Worm (Caenorhabditis elegans) whole organism, L4 larva: ENCODE data around the gene cdh-8.

ENCODE experiments used
- Y75B8A.6 ChIP-seq: fragments of 200-800 bp; sonication (Bioruptor generic); IDR thresholded peaks from 2 replicates; pipeline ENCODE4 v1.3.6; 2022; ENCODE audit warnings: missing genetic modification reagents, missing genetic modification characterization, missing compliant biosample characterization
- aha-1 ChIP-seq: fragments of 150-350 bp; peaks from one replicate; lab custom pipeline; 2014; ENCODE audit warnings: missing biosample characterization, missing genetic modification characterization
- aly-2 ChIP-seq: sonication (generic microtip); optimal IDR thresholded peaks from 2 replicates; lab custom pipeline; 2018; ENCODE audit warnings: missing biosample characterization, missing genetic modification characterization
- ama-1 ChIP-seq: fragments of 150-350 bp; optimal IDR thresholded peaks from 2 replicates; lab custom pipeline; 2014; ENCODE audit warnings: inconsistent platforms, mixed read lengths
- arid-1 ChIP-seq: fragments of 200-800 bp; sonication (Bioruptor generic); conservative IDR thresholded peaks from 2 replicates; pipeline ENCODE4 v1.3.6; 2022; ENCODE audit warnings: missing genetic modification reagents, missing genetic modification characterization, missing compliant biosample characterization
- ceh-20 ChIP-seq: fragments of 200-800 bp; sonication (Bioruptor generic); IDR thresholded peaks from 2 replicates; pipeline ENCODE4 v1.3.6; 2022; ENCODE audit warnings: missing genetic modification reagents, missing genetic modification characterization, missing compliant biosample characterization
- ceh-32 ChIP-seq: sonication (generic microtip); optimal IDR thresholded peaks from 2 replicates; lab custom pipeline; 2016; ENCODE audit warnings: mild to moderate bottlenecking, missing genetic modification characterization, missing compliant biosample characterization; ENCODE audit not compliant: poor library complexity
- ceh-44 ChIP-seq: fragments of 200-800 bp; sonication (Bioruptor generic); IDR thresholded peaks from 2 replicates; pipeline ENCODE4 v1.3.6; 2022; ENCODE audit warnings: missing genetic modification reagents, missing genetic modification characterization, missing compliant biosample characterization
- daf-16 ChIP-seq, 3 experiments: sonication (generic microtip); optimal IDR thresholded peaks; 2 replicates each; lab custom pipeline; 2016 to 2017; ENCODE audit warnings: missing genetic modification characterization in 3 of 3, missing genetic modification reagents in 3 of 3, mild to moderate bottlenecking in 2 of 3, missing compliant biosample characterization in 2 of 3, missing biosample characterization in 1 of 3, moderate library complexity in 1 of 3
- dmd-6 ChIP-seq: fragments of 200-800 bp; sonication (Bioruptor generic); IDR thresholded peaks from 2 replicates; pipeline ENCODE4 v1.3.6; 2022; ENCODE audit warnings: missing genetic modification reagents, missing genetic modification characterization, missing compliant biosample characterization
- dmd-8 ChIP-seq: fragments of 200-800 bp; sonication (Bioruptor generic); IDR thresholded peaks from 2 replicates; pipeline ENCODE4 v1.3.6; 2022; ENCODE audit warnings: missing genetic modification characterization, missing compliant biosample characterization
- duxl-1 ChIP-seq: sonication (generic microtip); optimal IDR thresholded peaks from 2 replicates; lab custom pipeline; 2016; ENCODE audit warnings: mild to moderate bottlenecking, missing genetic modification characterization, moderate library complexity, missing compliant biosample characterization; ENCODE audit not compliant: poor library complexity
- dve-1 ChIP-seq: sonication (generic microtip); optimal IDR thresholded peaks from 2 replicates; lab custom pipeline; 2017; ENCODE audit warnings: antibody characterized with exemption, mild to moderate bottlenecking, missing genetic modification characterization, missing compliant biosample characterization; ENCODE audit not compliant: insufficient read depth
- egl-43 ChIP-seq: fragments of 200-800 bp; sonication (Bioruptor generic); IDR thresholded peaks from 2 replicates; pipeline ENCODE4 v1.3.6; 2022; ENCODE audit warnings: missing genetic modification reagents, missing genetic modification characterization, missing compliant biosample characterization
- fos-1 ChIP-seq: fragments of 150-350 bp; optimal IDR thresholded peaks from 2 replicates; lab custom pipeline; 2014; ENCODE audit warnings: missing biosample characterization, missing genetic modification characterization
- hif-1 ChIP-seq, 2 experiments: sonication (generic microtip); optimal IDR thresholded peaks; 2 replicates each; lab custom pipeline; 2016 to 2017; ENCODE audit warnings: missing compliant biosample characterization in 2 of 2, missing genetic modification characterization in 2 of 2, missing genetic modification reagents in 2 of 2, missing genotype in 2 of 2, mild to moderate bottlenecking in 1 of 2
- hlh-11 ChIP-seq: fragments of 200-800 bp; sonication (Bioruptor generic); optimal IDR thresholded peaks from 2 replicates; lab custom pipeline; 2018; ENCODE audit warnings: mild to moderate bottlenecking, missing genetic modification characterization, missing compliant biosample characterization
- hlh-30 ChIP-seq: sonication (generic microtip); optimal IDR thresholded peaks from 2 replicates; lab custom pipeline; 2017; ENCODE audit warnings: antibody characterized with exemption, mild to moderate bottlenecking, missing genetic modification characterization, missing compliant biosample characterization; ENCODE audit not compliant: insufficient read depth
- jun-1 ChIP-seq: fragments of 150-350 bp; optimal IDR thresholded peaks from 2 replicates; lab custom pipeline; 2014; ENCODE audit warnings: missing biosample characterization, missing genetic modification reagents, missing genetic modification characterization
- lin-29 ChIP-seq: fragments of 200-800 bp; sonication (Bioruptor generic); IDR thresholded peaks from 2 replicates; pipeline ENCODE4 v1.3.6; 2022; ENCODE audit warnings: missing genetic modification reagents, missing genetic modification characterization, missing compliant biosample characterization
- lin-38 ChIP-seq: fragments of 200-800 bp; sonication (Bioruptor generic); IDR thresholded peaks from 2 replicates; pipeline ENCODE4 v1.3.6; 2022; ENCODE audit warnings: missing genetic modification reagents, missing genetic modification characterization, missing compliant biosample characterization
- lin-39 ChIP-seq: fragments of 150-350 bp; optimal IDR thresholded peaks from 2 replicates; lab custom pipeline; 2014; ENCODE audit warnings: missing biosample characterization, missing genetic modification reagents, missing genetic modification characterization
- lsy-2 ChIP-seq, 2 experiments: fragments of 150-350 bp in 1 of 2; sonication (generic microtip) in 1 of 2; optimal IDR thresholded peaks; 2 replicates each; lab custom pipeline; 2014 to 2017; ENCODE audit warnings: missing biosample characterization in 2 of 2, missing genetic modification characterization in 2 of 2
- madf-9 ChIP-seq: fragments of 200-800 bp; sonication (Bioruptor generic); conservative IDR thresholded peaks from 2 replicates; pipeline ENCODE4 v1.3.6; 2022; ENCODE audit warnings: missing genetic modification reagents, missing genetic modification characterization, missing compliant biosample characterization
- mdl-1 ChIP-seq, 2 experiments: fragments of 150-350 bp in 1 of 2; sonication (generic microtip) in 1 of 2; optimal IDR thresholded peaks; 2 replicates each; lab custom pipeline; 2014 to 2017; ENCODE audit warnings: missing biosample characterization in 2 of 2, missing genetic modification characterization in 2 of 2
- mep-1 ChIP-seq: fragments of 150-350 bp; sonication (generic microtip); optimal IDR thresholded peaks from 3 replicates; lab custom pipeline; 2014; ENCODE audit warnings: missing biosample characterization, missing genetic modification characterization
- mxl-2 ChIP-seq: fragments of 200-800 bp; sonication (Bioruptor generic); conservative IDR thresholded peaks from 2 replicates; pipeline ENCODE4 v1.3.6; 2022; ENCODE audit warnings: missing genetic modification reagents, missing genetic modification characterization, missing compliant biosample characterization
- nhr-102 ChIP-seq: sonication (generic microtip); optimal IDR thresholded peaks from 2 replicates; lab custom pipeline; 2016; ENCODE audit warnings: mild to moderate bottlenecking, missing genetic modification characterization, moderate library complexity, missing compliant biosample characterization
- nhr-237 ChIP-seq: sonication (generic microtip); optimal IDR thresholded peaks from 2 replicates; lab custom pipeline; 2017; ENCODE audit warnings: missing biosample characterization, missing genetic modification characterization
- nhr-28 ChIP-seq: fragments of 150-350 bp; optimal IDR thresholded peaks from 2 replicates; lab custom pipeline; 2014; ENCODE audit warnings: missing biosample characterization, missing genetic modification characterization
- nhr-42 ChIP-seq: fragments of 200-800 bp; sonication (Bioruptor generic); IDR thresholded peaks from 2 replicates; pipeline ENCODE4 v1.3.6; 2022; ENCODE audit warnings: missing genetic modification characterization, missing compliant biosample characterization
- nhr-48 ChIP-seq: sonication (generic microtip); optimal IDR thresholded peaks from 2 replicates; lab custom pipeline; 2016; ENCODE audit warnings: mild to moderate bottlenecking, missing genetic modification characterization, missing compliant biosample characterization
- nhr-6 ChIP-seq: fragments of 150-350 bp; optimal IDR thresholded peaks from 2 replicates; lab custom pipeline; 2014; ENCODE audit warnings: missing biosample characterization, missing genetic modification characterization
- php-3 ChIP-seq: fragments of 200-800 bp; sonication (Bioruptor generic); IDR thresholded peaks from 2 replicates; pipeline ENCODE4 v1.3.6; 2022; ENCODE audit warnings: missing genetic modification reagents, missing genetic modification characterization, missing compliant biosample characterization
- pqm-1 ChIP-seq: sonication (generic microtip); optimal IDR thresholded peaks from 2 replicates; lab custom pipeline; 2017; ENCODE audit warnings: missing biosample characterization, missing genetic modification characterization
- skn-1 ChIP-seq: fragments of 150-350 bp; optimal IDR thresholded peaks from 2 replicates; lab custom pipeline; 2014; ENCODE audit warnings: missing biosample characterization, missing genetic modification characterization
- spr-1 ChIP-seq: sonication (generic microtip); optimal IDR thresholded peaks from 2 replicates; lab custom pipeline; 2016; ENCODE audit warnings: mild to moderate bottlenecking, missing genetic modification characterization, missing compliant biosample characterization
- tag-97 ChIP-seq: fragments of 200-800 bp; sonication (Bioruptor generic); IDR thresholded peaks from 2 replicates; pipeline ENCODE4 v1.3.6; 2022; ENCODE audit warnings: missing genetic modification characterization, missing compliant biosample characterization
- unc-62 ChIP-seq, 3 experiments: fragments of 150-350 bp in 1 of 3; sonication (generic microtip); optimal IDR thresholded peaks in 2 of 3; peaks in 1 of 3; 1 replicate in 1 of 3; 2 replicates in 2 of 3; lab custom pipeline; 2014 to 2017; ENCODE audit warnings: missing biosample characterization in 3 of 3, missing genetic modification characterization in 3 of 3, missing genetic modification reagents in 3 of 3, missing genotype in 1 of 3
- zag-1 ChIP-seq: fragments of 150-350 bp; optimal IDR thresholded peaks from 2 replicates; lab custom pipeline; 2014; ENCODE audit warnings: missing biosample characterization, missing genetic modification characterization
- zfp-3 ChIP-seq: fragments of 200-800 bp; sonication (Bioruptor generic); conservative IDR thresholded peaks from 2 replicates; pipeline ENCODE4 v1.3.6; 2022; ENCODE audit warnings: missing genetic modification reagents, missing genetic modification characterization, missing compliant biosample characterization
- ztf-11 ChIP-seq: fragments of 150-350 bp; optimal IDR thresholded peaks from 2 replicates; lab custom pipeline; 2014; ENCODE audit warnings: missing biosample characterization, missing genetic modification characterization
- ztf-7 ChIP-seq: fragments of 150-350 bp; optimal IDR thresholded peaks from 2 replicates; lab custom pipeline; 2014; ENCODE audit warnings: missing biosample characterization, missing genetic modification characterization

cdh-8 gene

DNA sequence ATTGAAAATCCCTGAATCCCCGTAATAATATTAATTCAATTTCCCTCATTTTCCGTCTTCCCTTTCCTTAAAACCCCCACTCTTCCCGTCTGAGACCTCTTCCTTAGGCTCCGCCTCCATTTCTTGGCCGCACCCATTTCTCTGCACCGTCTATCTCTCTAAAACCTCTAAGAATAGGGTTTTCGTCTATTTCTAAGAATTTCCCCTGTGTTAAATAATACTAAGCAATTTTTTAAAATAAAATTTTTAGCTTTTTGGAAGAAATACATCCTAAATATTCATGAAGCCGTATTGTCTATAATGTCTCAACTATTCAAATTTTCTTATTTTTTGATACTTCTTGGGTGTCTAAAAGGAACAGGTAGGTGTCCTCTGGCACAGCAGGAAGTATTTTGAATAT, at the start of gene cdh-8:
Gene cdh-8, plus strand, starts transcription at position 301 of the 400 bp plus-strand sequence.
- TF ChIP-seq aha-1 (no peak), lin-39 (tag; lab: Kevin White, UChicago) (no peak), ceh-44 (no peak), fos-1 (tag; lab: Kevin White, UChicago) (no peak), mxl-2 (no peak), skn-1 (tag; lab: Kevin White, UChicago) (no peak), mep-1 (tag; lab: Kevin White, UChicago) (no peak), ceh-32 (tag; lab: Kevin White, UChicago) (no peak), ceh-20 (no peak)

DNA sequence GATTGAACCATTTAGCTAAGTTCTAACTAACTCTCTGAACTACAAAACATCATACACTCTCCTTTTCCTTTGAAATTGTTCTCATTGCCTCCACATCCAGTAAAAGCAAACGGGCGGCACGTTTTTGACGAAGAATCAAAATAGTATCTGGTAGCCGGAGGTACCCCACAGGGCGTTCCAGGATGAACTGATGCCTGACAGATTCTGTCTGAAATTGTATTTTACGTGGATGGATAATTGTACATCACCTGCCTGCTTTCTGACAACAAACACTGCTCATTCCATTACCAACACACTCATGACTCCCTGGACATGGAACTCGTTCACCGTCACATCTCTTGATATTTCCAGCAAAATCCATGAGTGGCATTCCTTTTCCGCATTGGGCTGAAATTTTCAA, 49.2 kb upstream of the cdh-8 start:
- TF ChIP-seq zag-1 (tag; lab: Kevin White, UChicago) (no peak), zfp-3 (GFP tag; lab: Robert Waterston, UW) (no peak), unc-62 (GFP tag; optimal IDR thresholded peaks at IDR 0.05 in 1 of 2; lab: Kevin White, UChicago) (peak in 1 of 2 experiments; percentile 89), unc-62 (tag; optimal IDR thresholded peaks at IDR 0.05; lab: Kevin White, UChicago) (no peak), ztf-11 (tag; lab: Kevin White, UChicago) (no peak)
- TF ChIP-seq, all 104 proteins: peak for 1

DNA sequence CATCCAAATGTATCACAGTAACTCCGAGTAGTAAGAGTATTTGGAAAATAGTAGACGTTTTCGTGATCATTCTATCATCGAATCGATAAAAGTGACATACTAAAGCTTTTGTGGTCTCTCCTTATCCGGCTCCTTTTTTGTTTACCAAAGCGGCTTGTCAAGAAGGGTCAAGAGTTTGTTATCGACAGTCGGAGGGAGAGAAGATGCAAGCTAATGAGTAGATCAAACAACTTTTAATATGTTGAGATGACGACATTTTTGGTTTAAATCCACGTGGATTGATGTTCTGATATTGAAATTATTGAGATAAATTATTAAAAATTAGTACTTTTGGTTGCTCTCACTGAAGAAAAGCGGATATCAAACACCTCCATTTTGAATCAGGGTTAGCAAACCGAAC, 48.3 kb upstream of the cdh-8 start, which contains the start of gene T21D12.7:
Gene T21D12.7, minus strand, starts transcription at position 101 of the 400 bp plus-strand sequence.
- TF ChIP-seq madf-9 (GFP tag; lab: Robert Waterston, UW) (no peak), lin-29 (GFP tag; lab: Robert Waterston, UW) (no peak), egl-43 (no peak), ama-1 (lab: Kevin White, UChicago) (no peak), ceh-44 (no peak)
- TF ChIP-seq, all 104 proteins: peak for 0

DNA sequence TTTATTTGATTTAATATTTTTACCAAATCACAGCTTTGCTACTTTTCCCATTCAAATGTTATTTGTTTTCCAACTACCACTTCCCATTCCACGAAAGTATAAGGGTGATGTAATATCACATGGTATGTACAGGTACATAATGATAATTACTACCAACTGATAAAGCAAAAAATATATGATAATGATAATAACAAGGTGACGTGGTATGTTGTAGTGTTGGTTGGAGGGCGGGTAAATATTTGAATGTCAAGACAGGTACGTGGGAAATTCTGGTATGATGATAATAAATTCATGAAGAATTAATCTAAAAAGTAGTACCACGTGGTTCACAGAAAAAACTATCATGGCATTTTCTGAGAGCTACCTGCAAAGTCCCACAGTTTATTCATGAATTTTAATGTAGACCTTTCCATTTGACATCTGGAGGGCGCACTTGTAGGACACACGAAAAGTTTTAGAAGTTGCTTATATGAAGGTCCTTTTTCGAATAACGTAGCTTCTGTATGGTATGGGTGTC, 47.7 kb upstream of the cdh-8 start:
- TF ChIP-seq lin-38 (GFP tag; lab: Robert Waterston, UW) (0 out of 2 replicates have a peak, but pooled peaks have one; percentile 30), zfp-3 (GFP tag; lab: Robert Waterston, UW) (peak; percentile 65; the same call in 1 of the 2 replicates), Y75B8A.6 (GFP tag; lab: Robert Waterston, UW) (no peak), nhr-102 (tag; lab: Kevin White, UChicago) (peak; percentile 83), aly-2 (tag; lab: Kevin White, UChicago) (no peak), mep-1 (tag; lab: Kevin White, UChicago) (peak; percentile 63), pqm-1 (tag; lab: Kevin White, UChicago) (peak; percentile 97), php-3 (peak; percentile 70), dmd-8 (GFP tag; lab: Robert Waterston, UW) (no peak), unc-62 (GFP tag; optimal IDR thresholded peaks at IDR 0.05 in 1 of 2; lab: Kevin White, UChicago) (peak; percentile 7 to 46), unc-62 (tag; optimal IDR thresholded peaks at IDR 0.05; lab: Kevin White, UChicago) (no peak), aha-1 (peak; percentile 56), nhr-42 (GFP tag; lab: Robert Waterston, UW) (0 out of 2 replicates have a peak, but pooled peaks have one; percentile 37), nhr-6 (tag; lab: Kevin White, UChicago) (peak; percentile 34), hif-1 (tag; optimal IDR thresholded peaks at IDR 0.05; lab: Kevin White, UChicago) (peak in 1 of 2 experiments; percentile 28), tag-97 (GFP tag; lab: Robert Waterston, UW) (no peak), nhr-237 (no peak), jun-1 (peak; percentile 36), spr-1 (tag; lab: Kevin White, UChicago) (peak; percentile 57), daf-16 (GFP tag; optimal IDR thresholded peaks at IDR 0.05; lab: Kevin White, UChicago) (peak in 1 of 2 experiments; percentile 47), daf-16 (tag; optimal IDR thresholded peaks at IDR 0.05; lab: Kevin White, UChicago) (peak; percentile 98), arid-1 (GFP tag; lab: Robert Waterston, UW) (no peak), nhr-28 (tag; lab: Kevin White, UChicago) (peak; percentile 96), lsy-2 (tag; optimal IDR thresholded peaks at IDR 0.05; lab: Kevin White, UChicago) (peak in 1 of 2 experiments; percentile 13), dve-1 (tag; lab: Kevin White, UChicago) (peak; percentile 91), mdl-1 (tag; optimal IDR thresholded peaks at IDR 0.05; lab: Kevin White, UChicago) (peak in 1 of 2 experiments; percentile 71), dmd-6 (GFP tag; lab: Robert Waterston, UW) (peak; percentile 74), hlh-11 (peak; percentile 84), ztf-7 (tag; lab: Kevin White, UChicago) (peak; percentile 52), hlh-30 (tag; lab: Kevin White, UChicago) (peak; percentile 64), nhr-48 (tag; lab: Kevin White, UChicago) (peak; percentile 71), fos-1 (tag; lab: Kevin White, UChicago) (peak; percentile 83), duxl-1 (tag; lab: Kevin White, UChicago) (no peak)
